Worm (Caenorhabditis elegans) whole organism, early embryonic: ENCODE data around the gene R04F11.3.

Experiments used
- B0310.2 ChIP-seq: sonication (generic microtip); optimal IDR thresholded peaks from 2 replicates; lab custom pipeline; 2016; ENCODE audit warnings: mild to moderate bottlenecking, missing genetic modification characterization, missing compliant biosample characterization
- F13C5.2 ChIP-seq: sonication (generic microtip); optimal IDR thresholded peaks from 2 replicates; lab custom pipeline; 2017; ENCODE audit warnings: mild to moderate bottlenecking, missing genetic modification characterization, inconsistent platforms, missing compliant biosample characterization
- aly-1 ChIP-seq: sonication (generic microtip); optimal IDR thresholded peaks from 2 replicates; lab custom pipeline; 2016; ENCODE audit warnings: missing genetic modification characterization, missing compliant biosample characterization
- ama-1 ChIP-seq: fragments of 150-350 bp; optimal IDR thresholded peaks from 2 replicates; lab custom pipeline; 2014
- ceh-13 ChIP-seq: fragments of 200-800 bp; sonication (Bioruptor generic); optimal IDR thresholded peaks from 2 replicates; lab custom pipeline; 2018; ENCODE audit warnings: mild to moderate bottlenecking, missing genetic modification characterization, missing compliant biosample characterization
- ceh-36 ChIP-seq: sonication (generic microtip); optimal IDR thresholded peaks from 2 replicates; lab custom pipeline; 2016; ENCODE audit warnings: missing genetic modification characterization, inconsistent platforms, missing compliant biosample characterization
- ets-7 ChIP-seq: sonication (generic microtip); optimal IDR thresholded peaks from 2 replicates; lab custom pipeline; 2016; ENCODE audit warnings: missing genotype, missing genetic modification characterization, missing compliant biosample characterization
- flt-1 ChIP-seq: fragments of 200-800 bp; sonication (Bioruptor generic); IDR thresholded peaks from 2 replicates; pipeline ENCODE4 v1.3.6; 2022; ENCODE audit warnings: missing genetic modification characterization, missing compliant biosample characterization
- hmbx-1 ChIP-seq: sonication (generic microtip); optimal IDR thresholded peaks from 2 replicates; lab custom pipeline; 2016; ENCODE audit warnings: mild to moderate bottlenecking, missing genetic modification characterization, missing compliant biosample characterization
- hmg-4 ChIP-seq: fragments of 200-800 bp; sonication (Bioruptor generic); optimal IDR thresholded peaks from 2 replicates; lab custom pipeline; 2018; ENCODE audit warnings: mild to moderate bottlenecking, missing genetic modification characterization, missing compliant biosample characterization
- hnd-1 ChIP-seq: sonication (generic microtip); optimal IDR thresholded peaks from 2 replicates; lab custom pipeline; 2016; ENCODE audit warnings: missing genetic modification characterization, missing compliant biosample characterization
- pes-1 ChIP-seq: fragments of 200-800 bp; sonication (Bioruptor generic); IDR thresholded peaks from 2 replicates; pipeline ENCODE4 v1.3.6; 2022; ENCODE audit warnings: missing genetic modification reagents, missing genetic modification characterization, missing compliant biosample characterization
- scrt-1 ChIP-seq: fragments of 200-800 bp; sonication (Bioruptor generic); IDR thresholded peaks from 2 replicates; pipeline ENCODE4 v1.3.6; 2022; ENCODE audit warnings: missing genetic modification characterization, missing compliant biosample characterization
- sea-1 ChIP-seq: fragments of 200-800 bp; sonication (Bioruptor generic); conservative IDR thresholded peaks from 2 replicates; pipeline ENCODE4 v1.3.6; 2022; ENCODE audit warnings: missing genetic modification characterization, missing compliant biosample characterization
- tbx-11 ChIP-seq: fragments of 200-800 bp; sonication (Bioruptor generic); IDR thresholded peaks from 2 replicates; pipeline ENCODE4 v1.3.6; 2022; ENCODE audit warnings: missing genetic modification characterization, missing compliant biosample characterization
- tbx-37 ChIP-seq: fragments of 200-800 bp; sonication (Bioruptor generic); conservative IDR thresholded peaks from 2 replicates; pipeline ENCODE4 v1.3.6; 2022; ENCODE audit warnings: missing genetic modification reagents, missing genetic modification characterization, missing compliant biosample characterization
- tra-4 ChIP-seq: sonication (generic microtip); optimal IDR thresholded peaks from 2 replicates; lab custom pipeline; 2017; ENCODE audit warnings: missing genetic modification characterization, missing compliant biosample characterization

The R04F11.3 gene

ce11 chrV:12317080-12317479 lies at the start of gene R04F11.3:
Gene R04F11.3, minus strand, starts transcription at chrV:12317180.
- TF ChIP-seq flt-1 (GFP tag; lab: Robert Waterston, UW) (no peak), tbx-37 (GFP tag; lab: Robert Waterston, UW) (no peak), hmbx-1 (tag; lab: Kevin White, UChicago) (no peak), pes-1 (no peak), sea-1 (GFP tag; lab: Robert Waterston, UW) (no peak), scrt-1 (GFP tag; lab: Robert Waterston, UW) (no peak), hmg-4 (no peak), B0310.2 (tag; lab: Kevin White, UChicago) (no peak), F13C5.2 (tag; lab: Kevin White, UChicago) (no peak), ceh-13 (no peak)

- TF ChIP-seq F13C5.2 (tag; lab: Kevin White, UChicago) = no peak
- TF ChIP-seq flt-1 (GFP tag; lab: Robert Waterston, UW) = no peak
- TF ChIP-seq sea-1 (GFP tag; lab: Robert Waterston, UW) = no peak
- no peak for TF ChIP-seq tra-4 (tag; lab: Kevin White, UChicago)
- no peak for TF ChIP-seq scrt-1 (GFP tag; lab: Robert Waterston, UW)
- TF ChIP-seq tbx-37 (GFP tag; lab: Robert Waterston, UW) = no peak
- TF ChIP-seq hnd-1 = no peak
- TF ChIP-seq pes-1 = no peak
- TF ChIP-seq ama-1 (lab: Kevin White, UChicago) = no peak
- no peak for TF ChIP-seq ceh-36 (tag; lab: Kevin White, UChicago)
- no peak for TF ChIP-seq ets-7 (tag; lab: Kevin White, UChicago)
- no peak for TF ChIP-seq tbx-11 (GFP tag; lab: Robert Waterston, UW)
- TF ChIP-seq ceh-13 = no peak
- TF ChIP-seq hmg-4 = no peak
These were observed 48.1 kb upstream of the R04F11.3 start, which contains the start of gene fipr-2 for ce11 chrV:12365104-12365503. Gene fipr-2, plus strand, starts transcription at chrV:12365348.

ce11 chrV:12361644-12362043 lies 44.7 kb upstream of the R04F11.3 start, which contains the start of gene fipr-1:
Gene fipr-1, minus strand, starts transcription at chrV:12361744.
- TF ChIP-seq tbx-37 (GFP tag; lab: Robert Waterston, UW) = no peak

- TF ChIP-seq tra-4 (tag; lab: Kevin White, UChicago) (no peak), aly-1 (tag; lab: Kevin White, UChicago) (no peak), B0310.2 (tag; lab: Kevin White, UChicago) (no peak), tbx-11 (GFP tag; lab: Robert Waterston, UW) (no peak), pes-1 (no peak), scrt-1 (GFP tag; lab: Robert Waterston, UW) (no peak), hmbx-1 (tag; lab: Kevin White, UChicago) (no peak), sea-1 (GFP tag; lab: Robert Waterston, UW) (no peak), hmg-4 (no peak), F13C5.2 (tag; lab: Kevin White, UChicago) (no peak), ceh-13 (no peak), hnd-1 (no peak), ceh-36 (tag; lab: Kevin White, UChicago) (no peak), ets-7 (tag; lab: Kevin White, UChicago) (no peak)
These were observed 41.4 kb upstream of the R04F11.3 start, which contains the start of gene F23H12.5 for ce11 chrV:12358347-12358746. Gene F23H12.5, plus strand, starts transcription at chrV:12358647.

- no peak for TF ChIP-seq aly-1 (tag; lab: Kevin White, UChicago)
- no peak for TF ChIP-seq ama-1 (lab: Kevin White, UChicago)
- TF ChIP-seq ets-7 (tag; lab: Kevin White, UChicago) = no peak
- TF ChIP-seq ceh-13 = no peak
- TF ChIP-seq B0310.2 (tag; lab: Kevin White, UChicago) = no peak
These were observed 40.7 kb upstream of the R04F11.3 start for ce11 chrV:12357632-12358031.

ce11 chrV:12354193-12354830 lies 37.3 kb upstream of the R04F11.3 start:
- no peak for TF ChIP-seq hmg-4
- no peak for TF ChIP-seq tbx-11 (GFP tag; lab: Robert Waterston, UW)
- TF ChIP-seq B0310.2 (tag; lab: Kevin White, UChicago) = no peak
- no peak for TF ChIP-seq F13C5.2 (tag; lab: Kevin White, UChicago)
- no peak for TF ChIP-seq tra-4 (tag; lab: Kevin White, UChicago)
- TF ChIP-seq scrt-1 (GFP tag; lab: Robert Waterston, UW) = no peak
- TF ChIP-seq hnd-1 = no peak
- TF ChIP-seq tbx-37 (GFP tag; lab: Robert Waterston, UW) = no peak
- TF ChIP-seq ceh-13 = no peak
- no peak for TF ChIP-seq ama-1 (lab: Kevin White, UChicago)
- TF ChIP-seq ceh-36 (tag; lab: Kevin White, UChicago) = no peak
- TF ChIP-seq pes-1 = no peak
- no peak for TF ChIP-seq hmbx-1 (tag; lab: Kevin White, UChicago)
- TF ChIP-seq ets-7 (tag; lab: Kevin White, UChicago) = no peak
- TF ChIP-seq sea-1 (GFP tag; lab: Robert Waterston, UW) = no peak
- no peak for TF ChIP-seq flt-1 (GFP tag; lab: Robert Waterston, UW)
- no peak for TF ChIP-seq aly-1 (tag; lab: Kevin White, UChicago)

- 0 out of 2 replicates have a peak, but pooled peaks have one; percentile 5 for TF ChIP-seq scrt-1 (GFP tag; lab: Robert Waterston, UW)
- peak; percentile 21; the same call in 1 of the 2 replicates for TF ChIP-seq pes-1
- TF ChIP-seq B0310.2 (tag; lab: Kevin White, UChicago) = peak; percentile 19
- no peak for TF ChIP-seq F13C5.2 (tag; lab: Kevin White, UChicago)
- TF ChIP-seq aly-1 (tag; lab: Kevin White, UChicago) = peak; percentile 10
These were observed 36.5 kb upstream of the R04F11.3 start for ce11 chrV:12353505-12353904.

ce11 chrV:12352881-12353280 lies 35.9 kb upstream of the R04F11.3 start:
- TF ChIP-seq hmg-4 = no peak
- peak; percentile 8 for TF ChIP-seq ama-1 (lab: Kevin White, UChicago)
